Worm (Caenorhabditis elegans) whole organism, late embryonic: ENCODE measurements around the gene srv-34.

Source experiments
- C08G9.2 ChIP-seq: sonication (generic microtip); optimal IDR thresholded peaks from 2 replicates; lab custom pipeline; 2016; ENCODE audit warnings: mild to moderate bottlenecking, missing genetic modification characterization, moderate library complexity, missing compliant biosample characterization
- F13H6.1 ChIP-seq: sonication (generic microtip); optimal IDR thresholded peaks from 2 replicates; lab custom pipeline; 2016; ENCODE audit warnings: missing genetic modification characterization, missing compliant biosample characterization
- Y22D7AL.16 ChIP-seq: sonication (generic microtip); optimal IDR thresholded peaks from 2 replicates; lab custom pipeline; 2016; ENCODE audit warnings: missing genetic modification characterization, missing compliant biosample characterization
- ama-1 ChIP-seq: fragments of 150-350 bp; optimal IDR thresholded peaks from 2 replicates; lab custom pipeline; 2014
- ceh-6 ChIP-seq: fragments of 200-800 bp; sonication (Bioruptor generic); optimal IDR thresholded peaks from 2 replicates; lab custom pipeline; 2018; ENCODE audit warnings: mild to moderate bottlenecking, missing genetic modification characterization, missing compliant biosample characterization
- che-1 ChIP-seq: sonication (generic microtip); optimal IDR thresholded peaks from 2 replicates; lab custom pipeline; 2016; ENCODE audit warnings: mild to moderate bottlenecking, missing genetic modification characterization, missing compliant biosample characterization
- hlh-13 ChIP-seq: fragments of 200-800 bp; sonication (Bioruptor generic); optimal IDR thresholded peaks from 2 replicates; lab custom pipeline; 2018; ENCODE audit warnings: mild to moderate bottlenecking, missing genetic modification characterization, missing compliant biosample characterization
- madf-2 ChIP-seq: sonication (generic microtip); optimal IDR thresholded peaks from 2 replicates; lab custom pipeline; 2017; ENCODE audit warnings: missing genetic modification characterization, missing compliant biosample characterization
- nfya-1 ChIP-seq: sonication (generic microtip); optimal IDR thresholded peaks from 2 replicates; lab custom pipeline; 2017; ENCODE audit warnings: missing genetic modification characterization, mild to moderate bottlenecking, missing compliant biosample characterization, antibody characterized with exemption, moderate library complexity
- odd-2 ChIP-seq: sonication (generic microtip); optimal IDR thresholded peaks from 2 replicates; lab custom pipeline; 2017; ENCODE audit warnings: antibody characterized with exemption, mild to moderate bottlenecking, missing genetic modification characterization, missing compliant biosample characterization
- pqm-1 ChIP-seq: sonication (generic microtip); optimal IDR thresholded peaks from 2 replicates; lab custom pipeline; 2016; ENCODE audit warnings: missing genetic modification characterization, missing compliant biosample characterization
- unc-55 ChIP-seq: sonication (generic microtip); optimal IDR thresholded peaks from 2 replicates; lab custom pipeline; 2017; ENCODE audit warnings: missing biosample characterization, missing genetic modification reagents, missing genetic modification characterization
- unc-86 ChIP-seq: sonication (generic microtip); optimal IDR thresholded peaks from 2 replicates; lab custom pipeline; 2016; ENCODE audit warnings: missing genetic modification characterization, missing compliant biosample characterization

DNA sequence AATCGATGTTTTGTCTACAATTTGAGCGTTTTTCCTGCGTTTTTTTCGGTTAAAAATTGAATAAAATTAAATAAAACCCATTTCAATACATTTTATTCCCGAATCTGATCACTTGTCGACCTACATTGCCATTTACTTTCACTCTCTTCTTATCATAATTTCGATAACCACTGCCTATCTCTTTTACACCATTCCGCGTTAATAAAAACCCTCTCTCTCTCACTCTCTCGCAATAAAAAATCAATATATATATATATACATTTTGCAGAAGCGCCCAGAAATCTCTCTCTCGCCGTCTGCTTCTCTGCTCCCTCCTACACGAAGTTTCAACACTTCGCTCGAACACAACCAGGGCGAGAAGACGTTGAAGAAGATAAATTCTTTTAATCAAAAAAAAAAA, 17.3 kb downstream of the srv-34 start, which contains the start of gene pptr-1:
- TF ChIP-seq odd-2 (tag; lab: Kevin White, UChicago) (no peak), madf-2 (no peak), unc-86 (tag; lab: Kevin White, UChicago) (no peak), F13H6.1 (tag; lab: Kevin White, UChicago) (no peak), C08G9.2 (tag; lab: Kevin White, UChicago) (no peak), ceh-6 (no peak), Y22D7AL.16 (tag; lab: Kevin White, UChicago) (no peak), hlh-13 (no peak), nfya-1 (tag; lab: Kevin White, UChicago) (no peak), pqm-1 (tag; lab: Kevin White, UChicago) (no peak), unc-55 (GFP tag; lab: Kevin White, UChicago) (no peak), ama-1 (lab: Kevin White, UChicago) (no peak), che-1 (tag; lab: Kevin White, UChicago) (no peak)
